Worm (Caenorhabditis elegans) whole organism, mixed stage, embryonic: ENCODE data around the gene Y51H7C.1.

ENCODE experiments used
- flh-1 ChIP-seq: fragments of 200-800 bp; sonication (Bioruptor generic); optimal IDR thresholded peaks from 2 replicates; lab custom pipeline; 2018; ENCODE audit warnings: mild to moderate bottlenecking, missing genetic modification characterization, moderate library complexity, missing compliant biosample characterization
- nhr-12 ChIP-seq: fragments of 150-350 bp; optimal IDR thresholded peaks from 2 replicates; lab custom pipeline; 2014; ENCODE audit warnings: missing biosample characterization, missing genetic modification characterization
- nhr-237 ChIP-seq: fragments of 150-350 bp; optimal IDR thresholded peaks from 2 replicates; lab custom pipeline; 2014; ENCODE audit warnings: missing biosample characterization, missing genetic modification characterization
- sptf-1 ChIP-seq: sonication (generic microtip); optimal IDR thresholded peaks from 2 replicates; lab custom pipeline; 2017; ENCODE audit warnings: mild to moderate bottlenecking, missing genetic modification characterization, moderate library complexity, missing compliant biosample characterization
- tbx-8 ChIP-seq: fragments of 200-800 bp; sonication (Bioruptor generic); optimal IDR thresholded peaks from 2 replicates; lab custom pipeline; 2018; ENCODE audit warnings: mild to moderate bottlenecking, missing genetic modification characterization, moderate library complexity, missing compliant biosample characterization

DNA sequence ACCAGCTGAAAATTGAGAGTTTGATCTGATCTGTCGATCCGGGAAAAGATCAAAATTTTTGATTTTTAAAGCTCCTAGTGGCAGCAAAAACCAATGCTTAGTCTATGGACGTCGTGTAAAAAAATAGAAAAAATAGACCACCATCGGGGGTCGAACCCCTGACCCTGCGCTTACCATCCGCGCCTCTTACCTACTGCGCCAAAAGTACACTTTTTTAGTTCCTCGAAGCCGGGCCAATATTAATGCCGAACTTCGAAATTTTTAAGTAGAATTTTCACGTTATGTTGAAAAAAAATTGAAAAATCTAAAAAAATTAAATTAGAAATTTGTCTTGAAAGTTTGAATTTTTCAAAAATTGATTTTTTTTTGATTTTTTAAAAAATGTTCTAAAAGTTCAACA is 10.4 kb downstream of the Y51H7C.1 start:
- TF ChIP-seq nhr-12 (tag; lab: Kevin White, UChicago): no peak
- TF ChIP-seq sptf-1 (tag; lab: Kevin White, UChicago): no peak
- TF ChIP-seq nhr-237 (tag; lab: Kevin White, UChicago): no peak
- no peak for TF ChIP-seq tbx-8 (GFP tag; lab: Kevin White, UChicago)
- TF ChIP-seq flh-1 (GFP tag; lab: Kevin White, UChicago): no peak
